Fruit fly (Drosophila melanogaster) whole organism, adult: ENCODE results near the gene Cad86C.

Source experiments
- CG11617 ChIP-seq: fragments of 200-800 bp; sonication (Bioruptor generic); optimal IDR thresholded peaks from 2 replicates; lab custom pipeline; 2017; ENCODE audit warnings: mild to moderate bottlenecking, missing biosample characterization, missing genetic modification reagents, missing genetic modification characterization
- CG12768 ChIP-seq: fragments of 200-800 bp; sonication (Bioruptor generic); optimal IDR thresholded peaks from 2 replicates; lab custom pipeline; 2017; ENCODE audit warnings: missing biosample characterization, missing genetic modification characterization, mild to moderate bottlenecking, moderate library complexity, missing genetic modification reagents
- CG14711 ChIP-seq: fragments of 200-800 bp; sonication (Bioruptor generic); optimal IDR thresholded peaks from 2 replicates; lab custom pipeline; 2018; ENCODE audit warnings: missing biosample characterization, mild to moderate bottlenecking, missing genetic modification characterization, moderate library complexity
- CG1620 ChIP-seq: fragments of 200-800 bp; sonication (Bioruptor generic); optimal IDR thresholded peaks from 2 replicates; lab custom pipeline; 2016; ENCODE audit warnings: missing biosample characterization, missing genetic modification characterization
- CG33017 ChIP-seq: fragments of 200-800 bp; sonication (Bioruptor generic); optimal IDR thresholded peaks from 2 replicates; lab custom pipeline; 2018; ENCODE audit warnings: missing biosample characterization, mild to moderate bottlenecking, missing genetic modification characterization, moderate library complexity
- CG5204 ChIP-seq: fragments of 200-800 bp; sonication (Bioruptor generic); optimal IDR thresholded peaks from 2 replicates; lab custom pipeline; 2016; ENCODE audit warnings: missing biosample characterization, missing genetic modification characterization
- CG7045 ChIP-seq: fragments of 200-800 bp; sonication (Bioruptor generic); optimal IDR thresholded peaks from 2 replicates; lab custom pipeline; 2017; ENCODE audit warnings: missing biosample characterization, mild to moderate bottlenecking, missing genetic modification characterization
- CG7101 ChIP-seq: fragments of 200-800 bp; sonication (Bioruptor generic); optimal IDR thresholded peaks from 2 replicates; lab custom pipeline; 2018; ENCODE audit warnings: missing biosample characterization, mild to moderate bottlenecking, missing genetic modification characterization, moderate library complexity
- Clk ChIP-seq: fragments of 200-800 bp; sonication (Bioruptor generic); optimal IDR thresholded peaks from 2 replicates; lab custom pipeline; 2017; ENCODE audit warnings: missing biosample characterization, missing genetic modification characterization
- Crg-1 ChIP-seq: fragments of 200-800 bp; sonication (Bioruptor generic); optimal IDR thresholded peaks from 2 replicates; lab custom pipeline; 2016; ENCODE audit warnings: missing biosample characterization, missing genetic modification characterization
- Hr96 ChIP-seq: fragments of 200-800 bp; sonication (Bioruptor generic); optimal IDR thresholded peaks from 2 replicates; lab custom pipeline; 2016; ENCODE audit warnings: missing biosample characterization, missing genetic modification characterization
- Mnt ChIP-seq: fragments of 200-800 bp; sonication (Bioruptor generic); optimal IDR thresholded peaks from 2 replicates; lab custom pipeline; 2016; ENCODE audit warnings: missing biosample characterization, mild to moderate bottlenecking, missing genetic modification characterization
- bab1 ChIP-seq: fragments of 200-800 bp; sonication (Bioruptor generic); optimal IDR thresholded peaks from 3 replicates; lab custom pipeline; 2019; ENCODE audit warnings: missing biosample characterization, mild to moderate bottlenecking, missing genetic modification characterization, moderate library complexity
- cic ChIP-seq: fragments of 200-800 bp; sonication (Bioruptor generic); optimal IDR thresholded peaks from 2 replicates; lab custom pipeline; 2017; ENCODE audit warnings: missing biosample characterization, mild to moderate bottlenecking, missing genetic modification characterization, moderate library complexity
- cnc ChIP-seq, 2 experiments: fragments of >200 bp; optimal IDR thresholded peaks; 2 replicates each; lab custom pipeline; 2017
- kay ChIP-seq: fragments of 200-800 bp; sonication (Bioruptor generic); peaks from one replicate; lab custom pipeline; 2016; ENCODE audit warnings: missing biosample characterization, missing genetic modification characterization, borderline replicate concordance
- ovo ChIP-seq: fragments of 200-800 bp; sonication (Bioruptor generic); optimal IDR thresholded peaks from 2 replicates; lab custom pipeline; 2016; ENCODE audit warnings: missing biosample characterization, missing genetic modification characterization
- pad ChIP-seq: fragments of 200-800 bp; sonication (Bioruptor generic); optimal IDR thresholded peaks from 3 replicates; lab custom pipeline; 2017; ENCODE audit warnings: missing biosample characterization, missing genetic modification characterization, mild to moderate bottlenecking, moderate library complexity, missing genetic modification reagents
- tj ChIP-seq: fragments of 200-800 bp; sonication (Bioruptor generic); optimal IDR thresholded peaks from 3 replicates; lab custom pipeline; 2017; ENCODE audit warnings: missing biosample characterization, mild to moderate bottlenecking, missing genetic modification characterization, moderate library complexity
- toe ChIP-seq: fragments of 200-800 bp; sonication (Bioruptor generic); optimal IDR thresholded peaks from 2 replicates; lab custom pipeline; 2016; ENCODE audit warnings: missing biosample characterization, missing genetic modification characterization

Gene Cad86C

DNA sequence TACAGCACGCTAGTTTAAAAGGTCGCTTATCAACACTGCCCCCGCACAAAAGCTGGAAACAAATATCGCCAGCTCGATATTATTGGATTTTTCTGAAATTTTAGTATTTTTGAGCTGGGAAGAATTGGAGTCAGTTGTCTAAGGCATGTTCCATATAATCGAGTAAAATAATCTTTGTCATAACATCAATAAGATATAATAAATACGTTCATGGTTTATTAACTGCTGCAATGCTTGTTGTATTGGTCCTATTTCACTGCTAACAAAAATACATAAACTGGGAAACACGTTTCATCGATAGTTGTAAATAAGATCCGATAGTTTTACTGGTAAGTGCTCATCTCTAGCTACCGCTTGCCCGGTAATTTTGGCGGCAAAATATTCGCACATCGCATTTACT, 38.7 kb upstream of the Cad86C start, which contains the start of the genes Art1 and Mcm5:
TSS of gene Art1 (minus strand) at position 41 of the 400 bp plus-strand sequence.
TSS of gene Mcm5 (plus strand) at position 339 of the 400 bp plus-strand sequence.
- peak; percentile 45 for TF ChIP-seq CG11617 (GFP tag; lab: Kevin White, UChicago)
- peak; percentile 2 for TF ChIP-seq CG12768
- TF ChIP-seq Hr96 (GFP tag; lab: Kevin White, UChicago), result peak; percentile 69
- peak; percentile 59 for TF ChIP-seq Crg-1
- TF ChIP-seq Clk (GFP tag; lab: Kevin White, UChicago), result peak; percentile 5
- TF ChIP-seq cnc (optimal IDR thresholded peaks at IDR 0.05; lab: Kevin White, UChicago), result no peak
- TF ChIP-seq CG14711, result peak; percentile 38
- TF ChIP-seq cic (GFP tag; lab: Kevin White, UChicago), result no peak
- TF ChIP-seq CG7045 (GFP tag; lab: Kevin White, UChicago), result peak; percentile 47
- TF ChIP-seq pad (GFP tag; lab: Kevin White, UChicago), result peak; percentile 58
- peak; percentile 66 for TF ChIP-seq CG5204 (GFP tag; lab: Kevin White, UChicago)
- TF ChIP-seq CG33017 (tag; lab: Kevin White, UChicago), result no peak
- TF ChIP-seq bab1 (GFP tag; lab: Kevin White, UChicago), result peak; percentile 47
- TF ChIP-seq CG7101 (tag; lab: Kevin White, UChicago), result peak; percentile 33
- TF ChIP-seq Mnt (GFP tag; lab: Kevin White, UChicago), result peak; percentile 75
- no peak for TF ChIP-seq tj
- peak; percentile 73 for TF ChIP-seq toe (GFP tag; lab: Kevin White, UChicago)
- TF ChIP-seq CG1620, result peak; percentile 76
- peak; percentile 39 for TF ChIP-seq kay (GFP tag; lab: Kevin White, UChicago)
- no peak for TF ChIP-seq ovo (GFP tag; lab: Kevin White, UChicago)

DNA sequence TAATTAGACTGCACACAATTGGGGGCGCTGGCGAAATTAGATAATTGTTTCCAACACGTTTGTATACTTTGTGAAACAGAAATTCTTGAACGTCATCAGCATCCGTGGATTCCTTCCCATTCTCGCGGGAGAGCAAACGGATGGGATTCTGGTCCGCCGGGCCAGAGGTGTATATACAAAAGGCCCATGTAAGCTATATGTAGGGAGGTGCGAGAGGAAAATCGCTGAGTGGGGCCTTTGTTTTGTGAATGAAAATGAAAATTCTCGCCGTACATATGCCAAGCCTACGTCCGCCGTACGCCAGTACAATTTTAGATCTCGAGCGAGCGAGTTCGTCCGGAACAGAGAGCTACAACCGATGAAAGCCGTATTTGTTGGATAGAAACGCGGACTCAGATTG, 34.3 kb upstream of the Cad86C start, which contains the start of gene CG14687:
TSS of gene CG14687 (plus strand) at position 301 of the 400 bp plus-strand sequence.
- no peak for TF ChIP-seq cnc (optimal IDR thresholded peaks at IDR 0.05; lab: Kevin White, UChicago)
- TF ChIP-seq Hr96 (GFP tag; lab: Kevin White, UChicago), result no peak
- no peak for TF ChIP-seq Crg-1
- TF ChIP-seq CG33017 (tag; lab: Kevin White, UChicago), result no peak
- no peak for TF ChIP-seq CG14711
- TF ChIP-seq CG7101 (tag; lab: Kevin White, UChicago), result no peak
- TF ChIP-seq kay (GFP tag; lab: Kevin White, UChicago), result no peak

DNA sequence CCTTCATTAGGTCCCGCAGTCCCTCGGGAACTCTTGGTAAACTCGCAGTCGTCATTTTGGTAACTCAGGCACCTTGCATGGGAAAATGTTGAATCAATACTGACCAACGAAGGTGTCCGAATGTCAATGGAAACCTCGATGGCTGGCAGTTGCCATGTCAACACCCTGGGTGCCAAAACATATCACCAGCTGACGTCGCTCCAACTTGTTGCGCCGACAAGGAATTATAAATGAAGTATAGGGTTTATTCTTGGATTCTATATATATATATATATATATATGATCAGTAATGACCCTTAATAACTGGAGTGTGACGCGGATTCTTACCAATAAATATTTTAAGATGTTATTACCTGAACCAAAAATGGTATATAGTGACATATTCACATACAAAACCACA, 23.0 kb upstream of the Cad86C start, which contains the start of gene CG14692:
TSS of gene CG14692 (minus strand) at position 101 of the 400 bp plus-strand sequence.
- TF ChIP-seq CG1620 (no peak), cic (GFP tag; lab: Kevin White, UChicago) (no peak), ovo (GFP tag; lab: Kevin White, UChicago) (no peak)

DNA sequence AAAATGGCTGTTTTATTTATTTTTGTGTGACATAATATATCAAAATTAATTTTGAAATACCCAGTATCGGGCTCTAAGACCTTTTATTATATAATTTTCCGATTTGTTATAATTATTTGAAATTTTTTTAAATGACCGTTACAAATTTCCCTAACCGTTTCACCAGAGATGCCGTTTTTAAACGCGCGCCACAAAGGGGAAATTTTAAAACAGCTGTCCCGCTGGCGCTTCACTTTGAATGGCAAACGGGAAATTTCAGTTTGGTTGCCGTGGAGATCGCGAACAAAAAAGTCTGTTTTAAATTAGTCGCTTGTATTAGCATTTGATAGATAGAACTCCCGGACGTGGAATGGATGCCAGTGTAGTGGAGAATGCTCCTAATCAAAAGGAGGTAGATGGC, 11.8 kb upstream of the Cad86C start, which contains the start of the genes CG14693 and TTLL15:
TSS of gene CG14693 (minus strand) at position 16 of the 400 bp plus-strand sequence.
TSS of gene TTLL15 (plus strand) at position 257 of the 400 bp plus-strand sequence.
- TF ChIP-seq bab1 (GFP tag; lab: Kevin White, UChicago) (no peak), CG11617 (GFP tag; lab: Kevin White, UChicago) (no peak), CG1620 (no peak), kay (GFP tag; lab: Kevin White, UChicago) (peak; percentile 82)

DNA sequence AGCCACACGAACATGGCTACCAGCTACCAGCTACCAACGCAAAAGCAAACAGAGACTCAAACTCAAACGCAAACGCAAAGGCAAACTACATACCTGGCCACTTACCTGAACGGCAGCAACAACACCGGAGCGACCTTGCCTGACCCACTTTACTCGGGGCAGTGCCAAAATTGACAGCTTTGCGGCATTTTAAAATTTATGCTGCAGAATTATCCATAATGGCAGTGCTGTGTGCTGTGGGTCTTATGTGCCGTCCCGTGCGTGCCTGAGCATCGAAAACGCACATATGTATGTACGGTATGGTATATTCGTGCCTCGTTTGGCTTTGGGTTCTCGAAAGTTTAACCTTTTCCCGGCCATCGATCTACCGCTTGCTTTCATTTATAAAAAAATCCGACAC, 1.8 kb downstream of the Cad86C start:
- TF ChIP-seq CG1620 (no peak), Hr96 (GFP tag; lab: Kevin White, UChicago) (no peak), CG7045 (GFP tag; lab: Kevin White, UChicago) (no peak), Mnt (GFP tag; lab: Kevin White, UChicago) (no peak), bab1 (GFP tag; lab: Kevin White, UChicago) (no peak)

DNA sequence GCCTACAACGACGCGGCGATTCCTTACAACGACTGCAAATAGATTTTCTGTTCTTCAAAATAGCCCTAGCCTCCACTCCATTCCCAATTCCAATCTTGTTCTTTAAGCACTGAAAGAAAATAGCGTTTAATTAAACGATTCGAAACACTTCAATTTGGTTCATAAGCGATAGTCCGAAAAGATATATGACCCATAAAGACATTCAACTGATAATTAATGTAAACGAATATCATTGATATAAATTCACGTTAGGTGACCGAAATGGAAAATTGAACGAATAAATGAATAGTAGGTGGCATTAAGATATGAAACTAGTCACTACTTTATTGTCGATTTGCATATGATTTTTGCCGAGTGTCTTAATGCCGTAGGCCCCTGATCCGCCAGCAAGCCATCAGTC, 2.9 kb downstream of the Cad86C start:
- TF ChIP-seq bab1 (GFP tag; lab: Kevin White, UChicago), result no peak
- no peak for TF ChIP-seq Hr96 (GFP tag; lab: Kevin White, UChicago)
- TF ChIP-seq tj, result no peak
- no peak for TF ChIP-seq cnc (optimal IDR thresholded peaks at IDR 0.05; lab: Kevin White, UChicago)
- no peak for TF ChIP-seq toe (GFP tag; lab: Kevin White, UChicago)
- no peak for TF ChIP-seq cic (GFP tag; lab: Kevin White, UChicago)
- TF ChIP-seq CG12768, result no peak
- no peak for TF ChIP-seq Crg-1
- TF ChIP-seq CG14711, result no peak

DNA sequence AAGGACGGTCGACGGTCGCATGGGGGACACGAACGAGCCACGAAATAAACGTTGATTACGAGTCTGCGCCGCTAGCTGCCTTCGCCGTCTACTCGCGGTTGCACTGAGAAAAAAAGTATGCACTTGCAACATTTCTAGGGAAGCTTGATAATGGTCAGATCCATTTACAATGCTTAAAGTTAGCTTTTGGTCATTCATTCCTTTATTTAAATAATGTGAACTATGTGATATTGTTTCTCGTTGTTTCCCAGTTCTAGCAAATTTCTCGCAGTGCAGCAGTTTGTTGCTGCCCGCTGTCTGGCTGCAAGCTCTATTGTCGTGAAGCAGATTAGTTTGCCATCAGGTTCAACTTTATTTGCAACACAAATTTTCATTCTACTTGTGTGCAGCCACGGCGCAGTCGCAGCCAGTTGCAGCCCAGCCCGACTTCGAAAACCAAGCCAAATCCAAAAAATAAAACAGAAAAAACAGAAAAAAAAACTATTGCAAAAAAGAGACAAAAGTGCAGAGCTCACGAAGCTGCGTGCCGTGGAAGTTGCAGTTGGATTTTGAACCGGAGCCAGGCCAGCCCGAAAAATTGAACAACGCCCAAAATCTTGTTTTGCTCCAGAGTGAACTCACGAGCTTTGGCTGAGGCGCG, 5.8 kb downstream of the Cad86C start:
- TF ChIP-seq CG11617 (GFP tag; lab: Kevin White, UChicago) (no peak), Crg-1 (no peak), cic (GFP tag; lab: Kevin White, UChicago) (no peak), Hr96 (GFP tag; lab: Kevin White, UChicago) (no peak), CG5204 (GFP tag; lab: Kevin White, UChicago) (no peak), Mnt (GFP tag; lab: Kevin White, UChicago) (no peak), CG33017 (tag; lab: Kevin White, UChicago) (no peak), CG1620 (no peak), Clk (GFP tag; lab: Kevin White, UChicago) (no peak), CG12768 (no peak), CG7045 (GFP tag; lab: Kevin White, UChicago) (no peak), CG14711 (no peak), toe (GFP tag; lab: Kevin White, UChicago) (no peak), pad (GFP tag; lab: Kevin White, UChicago) (no peak), CG7101 (tag; lab: Kevin White, UChicago) (no peak), cnc (optimal IDR thresholded peaks at IDR 0.05; lab: Kevin White, UChicago) (no peak), tj (no peak), ovo (GFP tag; lab: Kevin White, UChicago) (no peak), bab1 (GFP tag; lab: Kevin White, UChicago) (no peak)
